Fruit fly (Drosophila melanogaster): ENCODE data around the gene CG45084.

DNA sequence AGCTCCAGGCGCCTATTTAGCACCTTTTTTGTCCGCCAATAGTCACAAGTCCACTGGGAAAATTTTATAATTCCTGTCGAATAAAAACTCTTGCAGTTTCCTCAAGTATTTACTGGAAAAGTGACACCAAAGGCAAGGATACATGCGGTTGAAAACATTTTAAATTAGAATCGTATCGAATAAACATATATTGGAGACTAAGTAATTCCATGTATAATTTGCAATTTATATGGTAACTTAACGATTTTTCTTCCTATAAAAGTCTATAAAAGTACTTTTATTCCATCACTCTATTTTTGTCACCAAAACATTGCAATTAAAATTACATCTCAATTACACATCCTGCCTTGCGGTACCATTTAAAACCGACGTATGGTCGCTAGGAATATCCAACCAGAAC is 38.3 kb upstream of the CG45084 start, which contains the start of gene CG34167:
- TF ChIP-seq usp (GFP tag; optimal IDR thresholded peaks at IDR 0.05) (no peak), EcR (GFP tag; optimal IDR thresholded peaks at IDR 0.05) (no peak)

Data from whole organism.